Fruit fly (Drosophila melanogaster) Kc167 (cell line): ENCODE results near the gene RpL34a.

Experiments
- Myc ChIP-seq: fragments of >200 bp; optimal IDR thresholded peaks from 2 replicates; lab custom pipeline; 2017; ENCODE audit warnings: missing external identifiers
- Sin3A ChIP-seq: fragments of >200 bp; optimal IDR thresholded peaks from 2 replicates; lab custom pipeline; 2018; ENCODE audit warnings: missing external identifiers
- h ChIP-seq: fragments of >200 bp; optimal IDR thresholded peaks from 3 replicates; lab custom pipeline; 2018; ENCODE audit warnings: missing external identifiers
- insv ChIP-seq: fragments of >200 bp; optimal IDR thresholded peaks from 3 replicates; lab custom pipeline; 2018; ENCODE audit warnings: missing external identifiers
- psq ChIP-seq: fragments of >200 bp; optimal IDR thresholded peaks from 2 replicates; lab custom pipeline; 2017; ENCODE audit warnings: missing external identifiers
- ttk ChIP-seq: sonication (Bioruptor generic); optimal IDR thresholded peaks from 2 replicates; lab custom pipeline; 2017; ENCODE audit warnings: missing external identifiers

Gene RpL34a

DNA sequence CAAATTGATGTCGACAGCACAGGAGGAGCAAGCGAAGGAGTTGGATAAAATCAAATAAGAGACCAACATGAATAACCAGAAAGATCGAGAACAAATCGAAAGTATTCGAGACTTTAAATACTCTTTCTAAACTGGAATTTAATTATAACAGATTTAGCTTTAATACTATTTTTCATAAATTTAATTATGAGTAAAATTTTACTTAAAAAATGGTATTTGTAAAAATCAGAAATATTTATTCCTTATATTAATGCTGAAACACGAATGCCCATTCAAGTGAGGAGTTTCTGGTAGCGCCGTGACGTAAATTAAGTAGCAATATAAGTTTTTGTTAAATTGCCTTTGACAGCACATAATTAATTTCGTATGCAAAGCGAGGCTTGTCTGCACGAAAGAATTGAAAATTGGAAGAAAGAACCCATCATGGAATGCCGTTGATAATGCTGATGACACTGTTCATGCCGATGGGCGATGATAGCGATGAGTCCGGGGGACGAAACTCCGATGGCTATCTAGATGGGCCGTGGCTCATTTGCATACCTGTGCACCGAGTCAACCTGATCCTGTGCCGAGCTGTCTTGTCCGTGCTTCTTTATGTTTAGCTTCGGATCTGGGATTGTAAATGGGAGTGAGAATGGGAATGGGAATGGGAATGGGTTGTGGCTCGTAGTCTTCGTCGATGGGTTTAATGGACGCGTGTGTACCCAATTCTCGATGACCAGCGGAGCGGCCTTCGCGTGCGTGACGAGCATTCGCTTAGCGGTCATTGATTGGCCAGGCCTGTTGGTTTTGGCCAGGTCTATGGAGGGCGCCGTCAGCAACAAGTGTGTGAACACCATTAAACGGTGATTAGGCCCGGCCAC is 46.0 kb downstream of the RpL34a start:
- no peak for TF ChIP-seq Myc (lab: Kevin White, UChicago)
- no peak for TF ChIP-seq psq (lab: Kevin White, UChicago)
- TF ChIP-seq ttk, result no peak
- no peak for TF ChIP-seq Sin3A (lab: Kevin White, UChicago)
- no peak for TF ChIP-seq insv
- no peak for TF ChIP-seq h (lab: Kevin White, UChicago)

DNA sequence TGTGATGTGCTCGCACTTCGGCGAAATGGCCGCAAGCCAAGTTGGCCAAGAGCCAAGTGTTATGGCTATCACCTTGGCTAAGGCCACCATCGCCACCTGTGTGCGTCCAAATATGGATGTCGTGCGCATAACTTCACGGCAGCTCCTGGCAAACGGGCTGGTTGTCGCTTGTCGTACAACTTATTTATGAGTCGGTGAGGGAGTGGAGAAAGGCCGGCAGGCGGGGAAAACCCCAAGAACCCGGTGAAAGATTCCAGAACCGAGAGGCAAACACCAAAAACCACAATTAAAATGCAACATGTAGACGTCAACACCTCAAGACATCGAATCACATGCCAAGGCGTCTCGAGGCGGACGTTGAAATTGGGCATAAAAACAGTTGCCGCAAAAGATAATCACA is 46.8 kb downstream of the RpL34a start:
- no peak for TF ChIP-seq psq (lab: Kevin White, UChicago)
- no peak for TF ChIP-seq Sin3A (lab: Kevin White, UChicago)
- TF ChIP-seq Myc (lab: Kevin White, UChicago), result no peak
- TF ChIP-seq insv, result no peak
- no peak for TF ChIP-seq ttk
- TF ChIP-seq h (lab: Kevin White, UChicago), result no peak

DNA sequence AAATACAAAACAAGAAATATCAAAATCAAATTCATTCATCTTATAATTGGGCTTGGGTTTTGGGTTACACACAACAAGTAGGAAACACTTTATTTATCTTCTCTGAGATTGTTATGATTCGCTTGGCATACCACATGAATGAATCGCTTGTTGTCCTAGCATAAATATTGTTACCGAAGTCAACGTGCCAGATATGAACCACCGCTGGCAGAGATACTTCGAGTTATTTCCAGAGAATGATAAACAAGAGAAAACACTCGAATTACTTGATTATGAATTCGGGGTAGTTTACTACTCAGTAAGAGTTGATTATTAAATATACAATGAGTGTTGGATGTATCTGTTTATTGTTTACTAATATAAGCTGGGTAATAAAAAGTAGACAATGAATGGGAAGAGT is 47.5 kb downstream of the RpL34a start:
- no peak for TF ChIP-seq psq (lab: Kevin White, UChicago)

DNA sequence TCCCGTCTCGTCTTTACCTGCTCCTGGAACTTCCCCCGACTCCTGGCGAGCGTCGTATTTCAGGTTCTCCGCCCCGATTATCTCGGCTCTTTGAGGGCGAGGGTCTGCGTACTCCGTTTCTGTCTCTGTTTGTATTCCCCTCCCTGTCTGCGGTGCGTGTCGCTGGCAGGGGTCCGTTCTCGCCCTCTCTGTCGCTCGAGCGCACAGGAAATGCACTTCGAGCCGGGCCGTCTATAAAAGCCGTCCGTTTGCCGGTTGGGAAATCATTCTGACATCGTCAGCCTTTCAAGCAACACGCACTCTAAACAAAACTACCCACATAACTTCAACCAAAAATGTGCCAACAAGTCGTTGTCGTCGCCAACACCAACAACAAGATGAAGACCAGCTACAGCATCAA is 48.4 kb downstream of the RpL34a start:
- TF ChIP-seq Myc (lab: Kevin White, UChicago) (no peak), psq (lab: Kevin White, UChicago) (no peak), ttk (no peak), insv (no peak), h (lab: Kevin White, UChicago) (no peak), Sin3A (lab: Kevin White, UChicago) (no peak)

DNA sequence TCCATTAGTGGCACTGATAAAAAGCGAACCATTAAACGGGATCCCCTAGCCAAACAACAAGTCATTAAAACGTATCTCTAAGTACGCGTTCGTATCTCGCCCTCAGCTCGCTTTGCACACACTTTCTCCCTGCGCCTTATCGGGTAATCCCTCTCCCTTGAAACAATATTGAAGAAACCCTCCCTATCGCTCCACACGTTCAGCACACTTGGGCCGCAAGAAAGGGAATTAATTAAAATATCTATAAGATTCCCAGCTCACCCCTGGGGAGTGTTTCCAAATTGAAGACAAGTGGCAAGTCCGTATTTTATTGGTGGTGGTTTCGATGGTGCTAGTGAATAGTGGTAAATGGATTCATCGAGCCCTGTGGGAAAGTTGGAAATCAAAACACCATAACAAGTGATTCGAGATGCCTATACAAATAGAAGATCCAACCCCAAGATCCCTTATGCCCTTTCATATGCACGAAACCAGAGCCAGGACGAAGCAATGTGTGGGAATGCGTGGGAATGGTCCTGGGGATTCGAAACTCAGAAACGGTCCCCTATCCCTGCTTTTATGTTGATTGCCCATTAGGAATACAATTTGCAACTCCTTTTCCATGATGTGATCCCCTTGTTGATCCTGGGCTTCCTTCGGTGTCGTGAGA is 49.2 kb downstream of the RpL34a start:
- no peak for TF ChIP-seq insv
- no peak for TF ChIP-seq h (lab: Kevin White, UChicago)
- no peak for TF ChIP-seq ttk
- TF ChIP-seq Myc (lab: Kevin White, UChicago), result no peak
- TF ChIP-seq Sin3A (lab: Kevin White, UChicago), result no peak
- TF ChIP-seq psq (lab: Kevin White, UChicago), result no peak

DNA sequence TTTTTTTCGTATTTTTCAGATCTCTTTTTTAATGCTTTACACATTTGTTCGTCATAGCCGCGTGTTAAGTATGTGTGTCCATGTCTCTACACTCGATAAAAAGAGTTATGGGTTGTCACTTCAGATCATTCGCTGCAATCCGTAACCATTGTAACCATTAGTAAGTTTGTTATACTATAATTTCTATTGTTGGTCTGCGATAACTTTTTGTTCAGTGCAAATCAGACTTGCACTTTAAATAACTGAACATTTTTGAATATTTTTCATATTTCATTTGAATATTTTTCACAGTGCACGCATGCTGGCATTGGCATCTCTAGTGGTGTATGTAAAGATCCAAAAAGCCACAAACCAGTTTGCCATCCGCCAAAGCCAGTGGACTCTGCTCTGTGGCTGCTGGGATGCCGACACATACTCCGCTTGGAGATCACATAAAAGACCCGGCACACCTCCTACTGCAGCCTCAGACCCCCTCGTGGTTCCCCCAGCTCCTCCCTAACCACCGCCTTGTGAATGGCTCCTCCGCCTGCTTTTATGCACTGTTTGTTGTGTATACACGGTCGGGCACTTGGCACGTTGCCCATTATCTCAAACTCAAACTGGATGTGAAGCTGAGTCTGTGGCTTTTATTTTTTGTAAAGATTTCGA is 50.1 kb downstream of the RpL34a start:
- TF ChIP-seq psq (lab: Kevin White, UChicago), result no peak
- no peak for TF ChIP-seq insv
- no peak for TF ChIP-seq Myc (lab: Kevin White, UChicago)
- no peak for TF ChIP-seq Sin3A (lab: Kevin White, UChicago)
- TF ChIP-seq h (lab: Kevin White, UChicago), result no peak
- TF ChIP-seq ttk, result no peak
